Fruit fly (Drosophila melanogaster): ENCODE data around the gene CheB93b.

DNA sequence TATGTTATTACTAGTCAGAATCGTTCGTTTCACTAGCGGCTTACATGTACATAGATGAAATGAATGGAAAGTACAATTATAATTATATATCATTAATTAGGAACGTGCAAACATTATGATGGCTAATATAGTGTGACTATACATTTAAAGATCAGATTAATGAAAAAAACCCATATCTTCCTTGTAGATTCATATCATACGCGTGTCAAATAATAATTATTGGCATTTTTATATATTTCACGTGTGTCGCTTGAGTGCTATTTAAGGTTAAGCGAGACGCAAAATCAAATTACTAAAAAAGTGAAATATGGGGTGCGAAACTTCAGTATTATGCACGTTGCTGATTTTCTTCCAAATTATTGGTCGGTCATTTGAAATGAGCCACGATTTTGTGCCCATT, 1.8 kb upstream of the CheB93b start, which contains the start of gene CheB93a:
- TF ChIP-seq Dll (optimal IDR thresholded peaks at IDR 0.05): no peak
- TF ChIP-seq pan (optimal IDR thresholded peaks at IDR 0.05): no peak
